Worm (Caenorhabditis elegans): Measurements from ENCODE around the gene F14H8.4.

Gene F14H8.4

ce11 chrV:15000055-15000704, 23.5 kb upstream of the F14H8.4 start, which contains the start of gene rps-16:
Gene rps-16, minus strand, starts transcription at chrV:15000541.
- TF ChIP-seq egl-5 (tag; optimal IDR thresholded peaks at IDR 0.05) (no peak), ZK546.5 (tag; optimal IDR thresholded peaks at IDR 0.05) (no peak), unc-62 (GFP tag; optimal IDR thresholded peaks at IDR 0.05) (no peak), fkh-2 (tag; optimal IDR thresholded peaks at IDR 0.05) (no peak), nhr-43 (tag; optimal IDR thresholded peaks at IDR 0.05; ENCODE audit: poor library complexity, severe bottlenecking) (no peak), pqm-1 (tag; optimal IDR thresholded peaks at IDR 0.05) (no peak), fos-1 (tag; optimal IDR thresholded peaks at IDR 0.05) (no peak), zag-1 (tag; optimal IDR thresholded peaks at IDR 0.05) (no peak), egl-27 (tag; optimal IDR thresholded peaks at IDR 0.05) (no peak), lsy-12 (tag; optimal IDR thresholded peaks at IDR 0.05) (no peak), aly-2 (tag; optimal IDR thresholded peaks at IDR 0.05) (no peak), ama-1 (optimal IDR thresholded peaks at IDR 0.05) (no peak), unc-39 (tag; optimal IDR thresholded peaks at IDR 0.05) (no peak), elt-3 (tag; optimal IDR thresholded peaks at IDR 0.05) (no peak), lin-39 (tag; optimal IDR thresholded peaks at IDR 0.05) (no peak), nhr-77 (tag; optimal IDR thresholded peaks at IDR 0.05) (no peak)

DNA sequence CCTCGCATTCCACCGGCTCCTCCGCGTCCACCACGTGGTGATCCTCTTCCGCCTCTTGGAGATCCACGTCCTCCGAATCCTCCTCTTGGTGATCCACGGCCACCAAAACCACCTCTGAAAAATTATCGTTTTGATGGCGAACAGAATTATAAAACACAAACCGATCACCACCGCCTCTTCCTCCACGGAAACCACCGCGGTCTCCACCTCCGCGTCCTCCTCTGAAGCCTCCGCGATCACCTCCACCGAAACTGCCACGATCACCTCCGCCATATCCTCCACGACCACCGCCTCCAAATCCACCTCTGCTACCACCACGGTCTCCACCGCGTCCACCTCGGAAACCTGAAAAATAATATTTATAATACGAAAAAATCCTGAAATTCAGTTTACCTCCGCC, 22.1 kb upstream of the F14H8.4 start:
- TF ChIP-seq ZK546.5 (tag; optimal IDR thresholded peaks at IDR 0.05) (no peak), hmg-11 (tag; optimal IDR thresholded peaks at IDR 0.05) (no peak), nhr-67 (tag; optimal IDR thresholded peaks at IDR 0.05) (no peak), elt-2 (tag; optimal IDR thresholded peaks at IDR 0.05) (no peak), nhr-77 (tag; optimal IDR thresholded peaks at IDR 0.05) (no peak), nhr-237 (tag; optimal IDR thresholded peaks at IDR 0.05) (no peak), nhr-11 (tag; optimal IDR thresholded peaks at IDR 0.05) (no peak), elt-1 (tag; optimal IDR thresholded peaks at IDR 0.05) (no peak), zag-1 (tag; optimal IDR thresholded peaks at IDR 0.05) (no peak), skn-1 (tag; optimal IDR thresholded peaks at IDR 0.05) (no peak), lsy-12 (tag; optimal IDR thresholded peaks at IDR 0.05) (no peak), nhr-76 (tag; optimal IDR thresholded peaks at IDR 0.05) (no peak), pqm-1 (tag; optimal IDR thresholded peaks at IDR 0.05) (no peak), jun-1 (tag; optimal IDR thresholded peaks at IDR 0.05) (no peak), unc-39 (tag; optimal IDR thresholded peaks at IDR 0.05) (no peak), ceh-16 (tag; optimal IDR thresholded peaks at IDR 0.05) (no peak)

ce11 chrV:15002184-15002690, 21.4 kb upstream of the F14H8.4 start, which contains the start of the genes fib-1 and mut-15:
Gene fib-1, minus strand, starts transcription at chrV:15002223.
Gene mut-15, plus strand, starts transcription at chrV:15002543.
- TF ChIP-seq daf-12 (tag; optimal IDR thresholded peaks at IDR 0.05) (no peak), pqm-1 (tag; optimal IDR thresholded peaks at IDR 0.05) (peak; percentile 61), aly-2 (tag; optimal IDR thresholded peaks at IDR 0.05) (no peak), skn-1 (tag; optimal IDR thresholded peaks at IDR 0.05) (peak; percentile 71), fos-1 (tag; optimal IDR thresholded peaks at IDR 0.05) (no peak), nhr-76 (tag; optimal IDR thresholded peaks at IDR 0.05) (no peak), nhr-43 (tag; optimal IDR thresholded peaks at IDR 0.05; ENCODE audit: poor library complexity, severe bottlenecking) (peak; percentile 91), elt-3 (tag; optimal IDR thresholded peaks at IDR 0.05) (peak in 1 of 3 experiments; percentile 72), ztf-11 (tag; optimal IDR thresholded peaks at IDR 0.05) (no peak), ceh-82 (tag; optimal IDR thresholded peaks at IDR 0.05) (peak; percentile 53), ceh-9 (tag; optimal IDR thresholded peaks at IDR 0.05) (no peak), unc-39 (tag; optimal IDR thresholded peaks at IDR 0.05) (no peak), elt-1 (tag; optimal IDR thresholded peaks at IDR 0.05) (peak; percentile 24), lin-39 (tag; optimal IDR thresholded peaks at IDR 0.05) (peak; percentile 84), ceh-28 (tag; optimal IDR thresholded peaks at IDR 0.05) (peak; percentile 96), fkh-10 (GFP tag; optimal IDR thresholded peaks at IDR 0.05) (peak; percentile 80), elt-2 (tag; optimal IDR thresholded peaks at IDR 0.05) (peak; percentile 72), ztf-4 (tag; optimal IDR thresholded peaks at IDR 0.05) (peak; percentile 26), nhr-77 (tag; optimal IDR thresholded peaks at IDR 0.05) (peak; percentile 14), hmg-11 (tag; optimal IDR thresholded peaks at IDR 0.05) (peak; percentile 81), tbx-2 (tag; optimal IDR thresholded peaks at IDR 0.05) (peak; percentile 48), R02D3.7 (tag; optimal IDR thresholded peaks at IDR 0.05) (peak; percentile 88), nhr-11 (tag; optimal IDR thresholded peaks at IDR 0.05) (peak; percentile 76), fkh-2 (tag; optimal IDR thresholded peaks at IDR 0.05) (no peak), ZK546.5 (tag; optimal IDR thresholded peaks at IDR 0.05) (no peak), unc-62 (GFP tag; optimal IDR thresholded peaks at IDR 0.05) (peak; percentile 59), egl-27 (tag; optimal IDR thresholded peaks at IDR 0.05) (peak; percentile 10), zag-1 (tag; optimal IDR thresholded peaks at IDR 0.05) (peak; percentile 39), eor-1 (tag; optimal IDR thresholded peaks at IDR 0.05) (no peak), jun-1 (tag; optimal IDR thresholded peaks at IDR 0.05) (peak; percentile 75), nhr-67 (tag; optimal IDR thresholded peaks at IDR 0.05) (no peak), lsy-12 (tag; optimal IDR thresholded peaks at IDR 0.05) (peak; percentile 91), nhr-25 (tag; optimal IDR thresholded peaks at IDR 0.05) (peak; percentile 94), nhr-237 (tag; optimal IDR thresholded peaks at IDR 0.05) (no peak), snpc-4 (tag; optimal IDR thresholded peaks at IDR 0.05) (peak; percentile 80), ama-1 (optimal IDR thresholded peaks at IDR 0.05) (no peak), pha-4 (tag; optimal IDR thresholded peaks at IDR 0.05) (peak; percentile 95), nhr-23 (tag; optimal IDR thresholded peaks at IDR 0.05) (peak; percentile 91), nhr-12 (tag; optimal IDR thresholded peaks at IDR 0.05) (no peak), ceh-16 (tag; optimal IDR thresholded peaks at IDR 0.05) (no peak), egl-5 (tag; optimal IDR thresholded peaks at IDR 0.05) (peak; percentile 92), nhr-28 (tag; optimal IDR thresholded peaks at IDR 0.05) (no peak), lin-15B (tag; optimal IDR thresholded peaks at IDR 0.05) (peak; percentile 98)

Data from whole organism, L3 larva.